Fruit fly (Drosophila melanogaster) Kc167 (cell line): ENCODE measurements around the gene Kua.

ENCODE experiments used
- Myc ChIP-seq: fragments of >200 bp; optimal IDR thresholded peaks from 2 replicates; lab custom pipeline; 2017; ENCODE audit warnings: missing external identifiers
- Sin3A ChIP-seq: fragments of >200 bp; optimal IDR thresholded peaks from 2 replicates; lab custom pipeline; 2018; ENCODE audit warnings: missing external identifiers
- h ChIP-seq: fragments of >200 bp; optimal IDR thresholded peaks from 3 replicates; lab custom pipeline; 2018; ENCODE audit warnings: missing external identifiers
- insv ChIP-seq: fragments of >200 bp; optimal IDR thresholded peaks from 3 replicates; lab custom pipeline; 2018; ENCODE audit warnings: missing external identifiers
- psq ChIP-seq: fragments of >200 bp; optimal IDR thresholded peaks from 2 replicates; lab custom pipeline; 2017; ENCODE audit warnings: missing external identifiers
- ttk ChIP-seq: sonication (Bioruptor generic); optimal IDR thresholded peaks from 2 replicates; lab custom pipeline; 2017; ENCODE audit warnings: missing external identifiers

Gene Kua

dm6 chr2L:20077423-20078401 is 19.7 kb upstream of the Kua start:
- TF ChIP-seq insv (lab: Kevin White, UChicago) = no peak
- no peak for TF ChIP-seq Myc (lab: Kevin White, UChicago)
- no peak for TF ChIP-seq Sin3A (lab: Kevin White, UChicago)
- no peak for TF ChIP-seq psq
- TF ChIP-seq ttk (lab: Kevin White, UChicago) = no peak
- no peak for TF ChIP-seq h (lab: Kevin White, UChicago)

- no peak for TF ChIP-seq Myc (lab: Kevin White, UChicago)
- TF ChIP-seq psq = no peak
- no peak for TF ChIP-seq Sin3A (lab: Kevin White, UChicago)
- TF ChIP-seq h (lab: Kevin White, UChicago) = no peak
- TF ChIP-seq ttk (lab: Kevin White, UChicago) = no peak
- no peak for TF ChIP-seq insv (lab: Kevin White, UChicago)
These were observed 18.5 kb upstream of the Kua start for dm6 chr2L:20078880-20079279.

- no peak for TF ChIP-seq Sin3A (lab: Kevin White, UChicago)
- no peak for TF ChIP-seq insv (lab: Kevin White, UChicago)
- TF ChIP-seq ttk (lab: Kevin White, UChicago) = no peak
- no peak for TF ChIP-seq psq
- no peak for TF ChIP-seq h (lab: Kevin White, UChicago)
- no peak for TF ChIP-seq Myc (lab: Kevin White, UChicago)
These were observed 16.6 kb upstream of the Kua start for dm6 chr2L:20080772-20081171.

- TF ChIP-seq insv (lab: Kevin White, UChicago) (no peak), Sin3A (lab: Kevin White, UChicago) (no peak), ttk (lab: Kevin White, UChicago) (no peak), psq (no peak), Myc (lab: Kevin White, UChicago) (no peak), h (lab: Kevin White, UChicago) (no peak)
These were observed 15.0 kb upstream of the Kua start for dm6 chr2L:20082155-20082964.

- TF ChIP-seq insv (lab: Kevin White, UChicago) (no peak), Sin3A (lab: Kevin White, UChicago) (no peak), Myc (lab: Kevin White, UChicago) (no peak), ttk (lab: Kevin White, UChicago) (no peak), h (lab: Kevin White, UChicago) (no peak), psq (no peak)
These were observed 14.2 kb upstream of the Kua start for dm6 chr2L:20082965-20083855.

dm6 chr2L:20084068-20084651 is 13.2 kb upstream of the Kua start:
- TF ChIP-seq psq (no peak), ttk (lab: Kevin White, UChicago) (no peak), insv (lab: Kevin White, UChicago) (no peak), h (lab: Kevin White, UChicago) (no peak), Myc (lab: Kevin White, UChicago) (no peak), Sin3A (lab: Kevin White, UChicago) (no peak)

- TF ChIP-seq Sin3A (lab: Kevin White, UChicago) (no peak), h (lab: Kevin White, UChicago) (no peak), psq (no peak), insv (lab: Kevin White, UChicago) (no peak), Myc (lab: Kevin White, UChicago) (no peak), ttk (lab: Kevin White, UChicago) (no peak)
These were observed 12.4 kb upstream of the Kua start, which contains the start of gene fok for dm6 chr2L:20084785-20085555. TSS of gene fok (minus strand) at chr2L:20085070.

- no peak for TF ChIP-seq insv (lab: Kevin White, UChicago)
- no peak for TF ChIP-seq ttk (lab: Kevin White, UChicago)
- TF ChIP-seq psq = no peak
- no peak for TF ChIP-seq Sin3A (lab: Kevin White, UChicago)
- TF ChIP-seq Myc (lab: Kevin White, UChicago) = no peak
These were observed 10.9 kb upstream of the Kua start for dm6 chr2L:20086295-20087096.

- TF ChIP-seq ttk (lab: Kevin White, UChicago) = no peak
- TF ChIP-seq insv (lab: Kevin White, UChicago) = no peak
- TF ChIP-seq h (lab: Kevin White, UChicago) = no peak
- no peak for TF ChIP-seq Myc (lab: Kevin White, UChicago)
- no peak for TF ChIP-seq psq
- TF ChIP-seq Sin3A (lab: Kevin White, UChicago) = no peak
These were observed 6.2 kb upstream of the Kua start, which contains the start of the genes CG10747 and Pyroxd1 for dm6 chr2L:20091094-20091679. TSS of gene CG10747 (minus strand) at chr2L:20091348. TSS of gene Pyroxd1 (plus strand) at chr2L:20091435.
